Fruit fly (Drosophila melanogaster) whole organism, embryonic: ENCODE results near the gene CG32700.

Experiments
- Adf1 ChIP-seq: fragments of 200-800 bp; sonication (Bioruptor generic); IDR thresholded peaks from 2 replicates; pipeline ENCODE4 v1.3.6; 2022; ENCODE audit warnings: missing biosample characterization, missing genetic modification characterization
- Aef1 ChIP-seq: fragments of 200-800 bp; sonication (Bioruptor generic); IDR thresholded peaks from 3 replicates; pipeline ENCODE4 v1.3.6; 2022; ENCODE audit warnings: missing biosample characterization, missing genetic modification characterization
- Awh ChIP-seq: fragments of 200-800 bp; sonication (Bioruptor generic); IDR thresholded peaks from 2 replicates; pipeline ENCODE4, ENCODE4 v1.3.6; 2022; ENCODE audit warnings: missing biosample characterization, missing genetic modification characterization
- BEAF-32 ChIP-seq: fragments of 200-800 bp; sonication (Bioruptor generic); optimal IDR thresholded peaks from 3 replicates; lab custom pipeline; 2017; ENCODE audit warnings: missing biosample characterization, missing genetic modification characterization, mild to moderate bottlenecking, moderate library complexity, missing genetic modification reagents
- CG1024 ChIP-seq: fragments of 200-800 bp; sonication (Bioruptor generic); IDR thresholded peaks from 2 replicates; pipeline ENCODE4 v1.3.6; 2022; ENCODE audit warnings: missing biosample characterization, missing genetic modification characterization
- CG10267 ChIP-seq: fragments of 200-800 bp; sonication (Bioruptor generic); optimal IDR thresholded peaks from 2 replicates; lab custom pipeline; 2018; ENCODE audit warnings: missing biosample characterization, mild to moderate bottlenecking, missing genetic modification characterization, moderate library complexity
- CG10321 ChIP-seq: fragments of 200-800 bp; sonication (Bioruptor generic); IDR thresholded peaks from 2 replicates; pipeline ENCODE4 v1.3.6; 2022; ENCODE audit warnings: missing biosample characterization, missing genetic modification characterization
- CG10979 ChIP-seq: fragments of 200-800 bp; sonication (Bioruptor generic); optimal IDR thresholded peaks from 2 replicates; lab custom pipeline; 2018; ENCODE audit warnings: missing biosample characterization, mild to moderate bottlenecking, missing genetic modification characterization, moderate library complexity
- CG11695 ChIP-seq: fragments of 200-800 bp; sonication (Bioruptor generic); IDR thresholded peaks from 3 replicates; pipeline ENCODE4 v1.3.6; 2022; ENCODE audit warnings: missing biosample characterization, missing genetic modification characterization
- CG12299 ChIP-seq: fragments of 200-800 bp; sonication (Bioruptor generic); optimal IDR thresholded peaks from 2 replicates; lab custom pipeline; 2018; ENCODE audit warnings: missing biosample characterization, mild to moderate bottlenecking, missing genetic modification characterization
- CG12391 ChIP-seq: fragments of 200-800 bp; sonication (Bioruptor generic); optimal IDR thresholded peaks from 3 replicates; lab custom pipeline; 2018; ENCODE audit warnings: missing biosample characterization, mild to moderate bottlenecking, missing genetic modification characterization, moderate library complexity
- CG13287 ChIP-seq: fragments of 200-800 bp; sonication (Bioruptor generic); IDR thresholded peaks from 2 replicates; pipeline ENCODE4 v1.3.6; 2022; ENCODE audit warnings: missing biosample characterization, missing genetic modification characterization; ENCODE audit not compliant: partially characterized antibody
- CG14860 ChIP-seq: fragments of 200-800 bp; sonication (Bioruptor generic); IDR thresholded peaks from 3 replicates; pipeline ENCODE4 v1.3.6; 2022; ENCODE audit warnings: missing biosample characterization, missing genetic modification characterization; ENCODE audit not compliant: partially characterized antibody
- CG17385 ChIP-seq: fragments of 200-800 bp; sonication (Bioruptor generic); optimal IDR thresholded peaks from 3 replicates; lab custom pipeline; 2018; ENCODE audit warnings: missing biosample characterization, mild to moderate bottlenecking, missing genetic modification characterization
- CG18476 ChIP-seq: fragments of 200-800 bp; sonication (Bioruptor generic); optimal IDR thresholded peaks from 2 replicates; lab custom pipeline; 2016; ENCODE audit warnings: missing biosample characterization, mild to moderate bottlenecking, missing genetic modification characterization
- CG30403 ChIP-seq: fragments of 200-800 bp; sonication (Bioruptor generic); optimal IDR thresholded peaks from 3 replicates; lab custom pipeline; 2016; ENCODE audit warnings: missing biosample characterization, missing genetic modification characterization
- CG34422 ChIP-seq: fragments of 200-800 bp; sonication (Bioruptor generic); IDR thresholded peaks from 3 replicates; pipeline ENCODE4 v1.3.6; 2022; ENCODE audit warnings: missing biosample characterization, missing genetic modification characterization
- CG4282 ChIP-seq: fragments of 200-800 bp; sonication (Bioruptor generic); optimal IDR thresholded peaks from 2 replicates; lab custom pipeline; 2016; ENCODE audit warnings: missing biosample characterization, missing genetic modification characterization
- CG7357 ChIP-seq: fragments of 200-800 bp; sonication (Bioruptor generic); IDR thresholded peaks from 3 replicates; pipeline ENCODE4 v1.3.6; 2022; ENCODE audit warnings: missing biosample characterization, missing genetic modification characterization
- CHES-1-like ChIP-seq: fragments of 200-800 bp; sonication (Bioruptor generic); optimal IDR thresholded peaks from 2 replicates; lab custom pipeline; 2016; ENCODE audit warnings: missing biosample characterization, missing genetic modification characterization
- Hr51 ChIP-seq, 2 experiments: fragments of 200-800 bp; sonication (Bioruptor generic); optimal IDR thresholded peaks; 2 replicates in 1 of 2; 3 replicates in 1 of 2; lab custom pipeline; 2016 to 2018; ENCODE audit warnings: missing biosample characterization in 2 of 2, missing genetic modification characterization in 2 of 2, mild to moderate bottlenecking in 1 of 2, moderate library complexity in 1 of 2
- Hr78 ChIP-seq, 2 experiments: fragments of 200-800 bp in 1 of 2; fragments of >200 bp in 1 of 2; sonication (Bioruptor generic) in 1 of 2; optimal IDR thresholded peaks; 2 replicates each; lab custom pipeline; 2017 to 2019; ENCODE audit warnings: missing biosample characterization in 2 of 2, missing genetic modification characterization in 2 of 2, mild to moderate bottlenecking in 1 of 2, moderate library complexity in 1 of 2
- Nf-YC ChIP-seq: fragments of 200-800 bp; optimal IDR thresholded peaks from 3 replicates; lab custom pipeline; 2019; ENCODE audit warnings: missing biosample characterization, mild to moderate bottlenecking, missing genetic modification characterization, moderate library complexity
- Scr ChIP-seq: fragments of 200-800 bp; sonication (Bioruptor generic); IDR thresholded peaks from 2 replicates; pipeline ENCODE4 v1.3.6; 2022; ENCODE audit warnings: missing biosample characterization, missing genetic modification characterization; ENCODE audit not compliant: partially characterized antibody
- Sry-β ChIP-seq: fragments of 200-800 bp; sonication (Bioruptor generic); optimal IDR thresholded peaks from 2 replicates; lab custom pipeline; 2018; ENCODE audit warnings: missing biosample characterization, mild to moderate bottlenecking, missing genetic modification characterization, moderate library complexity
- Sry-δ ChIP-seq: fragments of 200-800 bp; sonication (Bioruptor generic); optimal IDR thresholded peaks from 2 replicates; lab custom pipeline; 2016; ENCODE audit warnings: missing biosample characterization, missing genetic modification characterization
- ab ChIP-seq: fragments of 200-800 bp; sonication (Bioruptor generic); optimal IDR thresholded peaks from 2 replicates; lab custom pipeline; 2016; ENCODE audit warnings: missing biosample characterization, missing genetic modification characterization
- ac ChIP-seq: fragments of 200-800 bp; sonication (Bioruptor generic); optimal IDR thresholded peaks from 3 replicates; lab custom pipeline; 2017; ENCODE audit warnings: missing biosample characterization, mild to moderate bottlenecking, missing genetic modification characterization
- amos ChIP-seq: fragments of 200-800 bp; sonication (Bioruptor generic); IDR thresholded peaks from 2 replicates; pipeline ENCODE4 v1.3.6; 2022; ENCODE audit warnings: missing biosample characterization, missing genetic modification characterization; ENCODE audit not compliant: partially characterized antibody
- btn ChIP-seq: fragments of 200-800 bp; sonication (Bioruptor generic); optimal IDR thresholded peaks from 2 replicates; lab custom pipeline; 2016; ENCODE audit warnings: missing biosample characterization, missing genetic modification characterization
- cad ChIP-seq: fragments of >200 bp; optimal IDR thresholded peaks from 2 replicates; lab custom pipeline; 2017; ENCODE audit warnings: missing biosample characterization, missing genetic modification characterization
- caup ChIP-seq: fragments of 200-800 bp; sonication (Bioruptor generic); optimal IDR thresholded peaks from 3 replicates; lab custom pipeline; 2017; ENCODE audit warnings: missing biosample characterization, mild to moderate bottlenecking, missing genetic modification characterization, moderate library complexity; ENCODE audit not compliant: severe bottlenecking
- corto ChIP-seq: fragments of 200-800 bp; sonication (Bioruptor generic); optimal IDR thresholded peaks from 2 replicates; lab custom pipeline; 2016; ENCODE audit warnings: missing biosample characterization, mild to moderate bottlenecking, missing genetic modification characterization, moderate library complexity
- crc ChIP-seq: fragments of 200-800 bp; sonication (Bioruptor generic); optimal IDR thresholded peaks from 2 replicates; lab custom pipeline; 2016; ENCODE audit warnings: missing biosample characterization, missing genetic modification characterization
- cwo ChIP-seq: fragments of 200-800 bp; sonication (Bioruptor generic); optimal IDR thresholded peaks from 3 replicates; lab custom pipeline; 2017; ENCODE audit warnings: missing biosample characterization, missing genetic modification characterization, mild to moderate bottlenecking, moderate library complexity, missing genetic modification reagents
- dimm ChIP-seq: fragments of 200-800 bp; sonication (Bioruptor generic); IDR thresholded peaks from 2 replicates; pipeline ENCODE4 v1.3.6; 2022; ENCODE audit warnings: missing biosample characterization, missing genetic modification characterization
- dmrt11E ChIP-seq: fragments of 200-800 bp; sonication (Bioruptor generic); optimal IDR thresholded peaks from 3 replicates; lab custom pipeline; 2018; ENCODE audit warnings: missing biosample characterization, mild to moderate bottlenecking, missing genetic modification characterization, moderate library complexity
- dysf ChIP-seq: fragments of 200-800 bp; sonication (Bioruptor generic); IDR thresholded peaks from 3 replicates; pipeline ENCODE4 v1.3.6; 2022; ENCODE audit warnings: missing biosample characterization, missing genetic modification characterization
- esg ChIP-seq: fragments of 200-800 bp; sonication (Bioruptor generic); conservative IDR thresholded peaks from 2 replicates; pipeline ENCODE4 v1.3.6; 2022; ENCODE audit warnings: missing biosample characterization, missing genetic modification characterization
- hth ChIP-seq: fragments of >200 bp; optimal IDR thresholded peaks from 2 replicates; lab custom pipeline; 2017; ENCODE audit warnings: inconsistent platforms
- ind ChIP-seq: fragments of 200-800 bp; sonication (Bioruptor generic); optimal IDR thresholded peaks from 3 replicates; lab custom pipeline; 2016; ENCODE audit warnings: missing biosample characterization, missing genetic modification characterization
- pzg ChIP-seq: fragments of 200-800 bp; sonication (Bioruptor generic); optimal IDR thresholded peaks from 3 replicates; lab custom pipeline; 2018; ENCODE audit warnings: missing biosample characterization, mild to moderate bottlenecking, missing genetic modification characterization, moderate library complexity
- run ChIP-seq: fragments of 200-800 bp; sonication (Bioruptor generic); optimal IDR thresholded peaks from 3 replicates; lab custom pipeline; 2018; ENCODE audit warnings: missing biosample characterization, mild to moderate bottlenecking, missing genetic modification characterization
- slou ChIP-seq: fragments of 200-800 bp; sonication (Bioruptor generic); optimal IDR thresholded peaks from 3 replicates; lab custom pipeline; 2016; ENCODE audit warnings: missing biosample characterization, missing genetic modification characterization
- stwl ChIP-seq: fragments of 200-800 bp; sonication (Bioruptor generic); optimal IDR thresholded peaks from 3 replicates; lab custom pipeline; 2018; ENCODE audit warnings: missing biosample characterization, mild to moderate bottlenecking, missing genetic modification characterization, moderate library complexity
- tgo ChIP-seq: fragments of 200-800 bp; sonication (Bioruptor generic); IDR thresholded peaks from 3 replicates; pipeline ENCODE4 v1.3.6; 2022; ENCODE audit warnings: missing biosample characterization, missing genetic modification characterization
- tin ChIP-seq: fragments of 200-800 bp; sonication (Bioruptor generic); optimal IDR thresholded peaks from 3 replicates; lab custom pipeline; 2016; ENCODE audit warnings: missing biosample characterization, missing genetic modification characterization
- tna ChIP-seq: fragments of 200-800 bp; sonication (Bioruptor generic); IDR thresholded peaks from 2 replicates; pipeline ENCODE4 v1.3.6; 2022; ENCODE audit warnings: missing biosample characterization, missing genetic modification characterization; ENCODE audit not compliant: partially characterized antibody
- twi ChIP-seq: fragments of 200-800 bp; optimal IDR thresholded peaks from 2 replicates; lab custom pipeline; 2019; ENCODE audit warnings: missing biosample characterization, mild to moderate bottlenecking, missing genetic modification characterization, moderate library complexity
- usp ChIP-seq: fragments of >200 bp; optimal IDR thresholded peaks from 2 replicates; lab custom pipeline; 2017; ENCODE audit warnings: missing biosample characterization, missing genetic modification characterization
- wek ChIP-seq: fragments of 200-800 bp; sonication (Bioruptor generic); optimal IDR thresholded peaks from 3 replicates; lab custom pipeline; 2018; ENCODE audit warnings: missing biosample characterization, mild to moderate bottlenecking, missing genetic modification characterization, moderate library complexity

The CG32700 gene

DNA sequence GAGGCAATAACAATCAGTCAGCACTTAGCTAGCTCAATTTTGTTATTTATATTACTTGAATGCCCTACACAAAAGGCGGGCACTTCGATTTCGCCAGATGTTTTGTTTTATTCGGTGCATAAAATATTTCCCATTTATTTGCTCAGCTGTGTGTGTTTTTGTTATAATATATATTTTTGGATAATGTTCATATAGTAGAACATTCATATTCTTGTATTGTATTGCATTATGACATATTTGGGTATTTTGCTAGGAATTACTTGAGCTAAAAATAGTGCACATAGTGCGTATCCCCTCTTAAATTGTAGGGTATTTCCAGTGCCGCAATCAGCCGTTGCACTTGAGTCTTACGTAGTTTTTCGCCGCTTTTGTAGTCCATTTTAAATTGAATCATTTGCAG, 39.3 kb upstream of the CG32700 start (continued):
- TF ChIP-seq tna (no peak), CG14860 (no peak), crc (GFP tag; lab: Kevin White, UChicago) (no peak), CHES-1-like (GFP tag; lab: Kevin White, UChicago) (no peak), Awh (GFP tag; lab: Robert Waterston, UW) (no peak), ab (GFP tag; lab: Kevin White, UChicago) (no peak), Sry-δ (GFP tag; lab: Kevin White, UChicago) (no peak), CG34422 (no peak), dysf (GFP tag; lab: Robert Waterston, UW) (peak; percentile 67), CG12391 (tag; lab: Kevin White, UChicago) (peak; percentile 44), corto (GFP tag; lab: Kevin White, UChicago) (peak; percentile 45), usp (GFP tag; lab: Kevin White, UChicago) (no peak), pzg (no peak), ac (no peak), CG10979 (tag; lab: Kevin White, UChicago) (peak; percentile 41), cwo (peak; percentile 31), CG18476 (GFP tag; lab: Kevin White, UChicago) (no peak), Aef1 (no peak), CG11695 (GFP tag; lab: Robert Waterston, UW) (peak; percentile 54; the same call in 2 of the 3 replicates), slou (GFP tag; lab: Kevin White, UChicago) (no peak), cad (GFP tag; lab: Kevin White, UChicago) (no peak), ind (peak; percentile 31), amos (GFP tag; lab: Robert Waterston, UW) (no peak), tgo (GFP tag; lab: Robert Waterston, UW) (peak; percentile 20; the same call in 1 of the 3 replicates), CG1024 (GFP tag; lab: Robert Waterston, UW) (no peak), stwl (tag; lab: Kevin White, UChicago) (no peak), CG10267 (tag; lab: Kevin White, UChicago) (no peak), CG13287 (no peak), CG7357 (GFP tag; lab: Robert Waterston, UW) (0 out of 3 replicates have a peak, but pooled peaks have one; percentile 21), Scr (GFP tag; lab: Robert Waterston, UW) (no peak), Sry-β (no peak), wek (GFP tag; lab: Kevin White, UChicago) (no peak), BEAF-32 (GFP tag; lab: Kevin White, UChicago) (no peak), CG4282 (GFP tag; lab: Kevin White, UChicago) (no peak), CG12299 (peak; percentile 28), caup (GFP tag; lab: Kevin White, UChicago) (peak; percentile 38), tin (GFP tag; lab: Kevin White, UChicago) (peak; percentile 9), Hr78 (GFP tag; optimal IDR thresholded peaks at IDR 0.05; lab: Kevin White, UChicago) (no peak), Hr51 (GFP tag; optimal IDR thresholded peaks at IDR 0.05; lab: Kevin White, UChicago) (peak in 1 of 2 experiments; percentile 74), CG30403 (GFP tag; lab: Kevin White, UChicago) (peak; percentile 57), CG10321 (no peak), hth (lab: Kevin White, UChicago) (no peak), CG17385 (GFP tag; lab: Kevin White, UChicago) (peak; percentile 48), dimm (GFP tag; lab: Robert Waterston, UW) (no peak), esg (peak; percentile 29; the same call in 1 of the 2 replicates), Adf1 (GFP tag; lab: Robert Waterston, UW) (no peak), run (no peak), Nf-YC (tag; lab: Kevin White, UChicago) (peak; percentile 39), twi (no peak), dmrt11E (tag; lab: Kevin White, UChicago) (no peak), btn (GFP tag; lab: Kevin White, UChicago) (no peak)
